Worm (Caenorhabditis elegans): ENCODE measurements around the gene gex-3.

ce11 chrIV:12429504-12429903 is 25.3 kb downstream of the gex-3 start:
- no peak for TF ChIP-seq unc-130 (GFP tag; optimal IDR thresholded peaks at IDR 0.05)
- no peak for TF ChIP-seq hif-1 (tag; optimal IDR thresholded peaks at IDR 0.05)
- TF ChIP-seq pqm-1 (tag; optimal IDR thresholded peaks at IDR 0.05), result no peak
- TF ChIP-seq ZK546.5 (tag; optimal IDR thresholded peaks at IDR 0.05), result no peak
- TF ChIP-seq mep-1 (tag; optimal IDR thresholded peaks at IDR 0.05), result no peak
- no peak for TF ChIP-seq unc-39 (tag; optimal IDR thresholded peaks at IDR 0.05)
- TF ChIP-seq Y75B8A.6 (GFP tag; IDR thresholded peaks at IDR 0.05), result no peak
- TF ChIP-seq mdt-29 (GFP tag; IDR thresholded peaks at IDR 0.05), result no peak
